Worm (Caenorhabditis elegans): Measurements from ENCODE around the gene gldi-3.

Gene gldi-3

ce11 chrII:9277153-9277552 is 2.7 kb downstream of the gldi-3 start:
- TF ChIP-seq sox-2 (GFP tag; IDR thresholded peaks at IDR 0.05) (no peak), fax-1 (tag; optimal IDR thresholded peaks at IDR 0.05) (no peak), hlh-6 (tag; optimal IDR thresholded peaks at IDR 0.05) (no peak), nhr-11 (tag; optimal IDR thresholded peaks at IDR 0.05) (no peak), pha-2 (tag; optimal IDR thresholded peaks at IDR 0.05) (no peak), nhr-232 (tag; optimal IDR thresholded peaks at IDR 0.05) (no peak), fkh-6 (tag; optimal IDR thresholded peaks at IDR 0.05) (no peak), fkh-10 (GFP tag; optimal IDR thresholded peaks at IDR 0.05) (no peak), ceh-19 (GFP tag; optimal IDR thresholded peaks at IDR 0.05) (no peak), ceh-24 (tag; optimal IDR thresholded peaks at IDR 0.05) (no peak), ztf-16 (tag; optimal IDR thresholded peaks at IDR 0.05) (no peak), gmeb-2 (tag; optimal IDR thresholded peaks at IDR 0.05) (no peak), pros-1 (tag; optimal IDR thresholded peaks at IDR 0.05) (no peak), ttx-3 (tag; optimal IDR thresholded peaks at IDR 0.05) (no peak), C38D4.7 (GFP tag; optimal IDR thresholded peaks at IDR 0.05) (no peak), lin-11 (tag; optimal IDR thresholded peaks at IDR 0.05) (no peak), unc-3 (GFP tag; conservative IDR thresholded peaks at IDR 0.05) (no peak), unc-3 (tag; optimal IDR thresholded peaks at IDR 0.05) (no peak), ama-1 (optimal IDR thresholded peaks at IDR 0.05) (no peak), hlh-30 (tag; optimal IDR thresholded peaks at IDR 0.05; ENCODE audit: insufficient read depth) (no peak)

ce11 chrII:9275173-9275572 is 4.7 kb downstream of the gldi-3 start:
- TF ChIP-seq Y22D7AL.16 (tag; optimal IDR thresholded peaks at IDR 0.05) (no peak), dmd-4 (tag; optimal IDR thresholded peaks at IDR 0.05; ENCODE audit: borderline replicate concordance) (no peak), F13H6.1 (tag; optimal IDR thresholded peaks at IDR 0.05) (no peak), npax-4 (tag; optimal IDR thresholded peaks at IDR 0.05) (no peak), unc-86 (tag; optimal IDR thresholded peaks at IDR 0.05) (no peak), fkh-6 (tag; optimal IDR thresholded peaks at IDR 0.05) (no peak), rnt-1 (tag; optimal IDR thresholded peaks at IDR 0.05) (no peak), fax-1 (tag; optimal IDR thresholded peaks at IDR 0.05) (no peak), zip-5 (tag; optimal IDR thresholded peaks at IDR 0.05) (no peak)

- TF ChIP-seq ztf-16 (tag; optimal IDR thresholded peaks at IDR 0.05) = no peak
- TF ChIP-seq rnt-1 (tag; optimal IDR thresholded peaks at IDR 0.05) = no peak
- TF ChIP-seq unc-55 (GFP tag; optimal IDR thresholded peaks at IDR 0.05) = no peak
- no peak for TF ChIP-seq gmeb-2 (tag; optimal IDR thresholded peaks at IDR 0.05)
- TF ChIP-seq lim-6 (tag; optimal IDR thresholded peaks at IDR 0.05) = no peak
- TF ChIP-seq ceh-45 (GFP tag; IDR thresholded peaks at IDR 0.05) = no peak
- no peak for TF ChIP-seq nhr-232 (tag; optimal IDR thresholded peaks at IDR 0.05)
- TF ChIP-seq dve-1 (tag; optimal IDR thresholded peaks at IDR 0.05) = no peak
- no peak for TF ChIP-seq ceh-31 (tag; optimal IDR thresholded peaks at IDR 0.05)
- TF ChIP-seq madf-2 (tag; optimal IDR thresholded peaks at IDR 0.05) = no peak
- TF ChIP-seq ama-1 (optimal IDR thresholded peaks at IDR 0.05) = no peak
- no peak for TF ChIP-seq tbx-7 (tag; optimal IDR thresholded peaks at IDR 0.05)
- TF ChIP-seq unc-3 (GFP tag; conservative IDR thresholded peaks at IDR 0.05) = no peak
- TF ChIP-seq unc-3 (tag; optimal IDR thresholded peaks at IDR 0.05) = no peak
- TF ChIP-seq unc-42 (tag; optimal IDR thresholded peaks at IDR 0.05) = no peak
- no peak for TF ChIP-seq pag-3 (tag; optimal IDR thresholded peaks at IDR 0.05; ENCODE audit: borderline replicate concordance)
- no peak for TF ChIP-seq dmd-4 (tag; optimal IDR thresholded peaks at IDR 0.05; ENCODE audit: borderline replicate concordance)
- TF ChIP-seq elt-4 (tag; optimal IDR thresholded peaks at IDR 0.05) = no peak
These were observed 5.2 kb downstream of the gldi-3 start for ce11 chrII:9274734-9275133.

- no peak for TF ChIP-seq lin-11 (tag; optimal IDR thresholded peaks at IDR 0.05)
- TF ChIP-seq F13H6.1 (tag; optimal IDR thresholded peaks at IDR 0.05) = no peak
- no peak for TF ChIP-seq pag-3 (tag; optimal IDR thresholded peaks at IDR 0.05; ENCODE audit: borderline replicate concordance)
- TF ChIP-seq elt-2 (tag; optimal IDR thresholded peaks at IDR 0.05) = peak; percentile 27
- no peak for TF ChIP-seq zip-5 (tag; optimal IDR thresholded peaks at IDR 0.05)
- peak; percentile 67 for TF ChIP-seq ceh-18 (tag; optimal IDR thresholded peaks at IDR 0.05)
- peak; percentile 53 for TF ChIP-seq tbx-2 (tag; optimal IDR thresholded peaks at IDR 0.05)
- TF ChIP-seq nfya-1 (tag; optimal IDR thresholded peaks at IDR 0.05) = peak; percentile 81
- TF ChIP-seq nhr-11 (tag; optimal IDR thresholded peaks at IDR 0.05) = no peak
- no peak for TF ChIP-seq pqm-1 (tag; optimal IDR thresholded peaks at IDR 0.05)
- TF ChIP-seq hlh-13 (GFP tag; optimal IDR thresholded peaks at IDR 0.05) = no peak
- peak; percentile 55 for TF ChIP-seq pros-1 (tag; optimal IDR thresholded peaks at IDR 0.05)
- TF ChIP-seq fax-1 (tag; optimal IDR thresholded peaks at IDR 0.05) = no peak
- peak; percentile 73 for TF ChIP-seq ceh-31 (tag; optimal IDR thresholded peaks at IDR 0.05)
- TF ChIP-seq unc-55 (GFP tag; optimal IDR thresholded peaks at IDR 0.05) = peak; percentile 91
- TF ChIP-seq ceh-48 (tag; optimal IDR thresholded peaks at IDR 0.05) = no peak
- peak; percentile 98 for TF ChIP-seq hlh-30 (tag; optimal IDR thresholded peaks at IDR 0.05; ENCODE audit: insufficient read depth)
- TF ChIP-seq ceh-6 (GFP tag; optimal IDR thresholded peaks at IDR 0.05) = no peak
- no peak for TF ChIP-seq sox-2 (GFP tag; IDR thresholded peaks at IDR 0.05)
- no peak for TF ChIP-seq lim-6 (tag; optimal IDR thresholded peaks at IDR 0.05)
- no peak for TF ChIP-seq sdc-2 (tag; optimal IDR thresholded peaks at IDR 0.05)
- TF ChIP-seq pat-9 (tag; optimal IDR thresholded peaks at IDR 0.05) = no peak
These were observed 5.9 kb downstream of the gldi-3 start for ce11 chrII:9273984-9274383.

All from whole organism, late embryonic.